Worm (Caenorhabditis elegans): ENCODE data around the gene F42C5.5.

DNA sequence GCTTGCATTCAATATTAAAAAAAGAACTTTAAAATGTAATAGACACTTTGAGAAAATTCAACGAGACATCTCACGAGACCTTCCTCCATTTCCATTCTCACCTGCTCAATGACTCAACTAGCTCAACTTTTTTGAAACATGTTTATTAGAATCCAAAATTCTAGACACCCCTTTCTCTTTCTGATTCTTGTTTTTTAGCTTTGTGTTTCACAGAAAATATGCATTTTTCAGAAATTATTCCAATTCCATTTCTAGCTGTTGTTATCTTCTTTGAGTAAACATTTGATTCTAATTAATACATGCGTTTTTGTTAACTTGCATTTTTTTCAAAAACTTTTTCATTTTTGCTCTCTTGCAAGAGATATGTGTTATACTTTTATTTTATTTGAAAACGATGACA, 7.5 kb upstream of the F42C5.5 start:
- no peak for TF ChIP-seq blmp-1 (tag; optimal IDR thresholded peaks at IDR 0.05)
- no peak for TF ChIP-seq ztf-11 (tag; optimal IDR thresholded peaks at IDR 0.05)
- TF ChIP-seq nhr-237 (tag; optimal IDR thresholded peaks at IDR 0.05): no peak
- TF ChIP-seq unc-39 (tag; optimal IDR thresholded peaks at IDR 0.05): no peak
- TF ChIP-seq nhr-28 (tag; optimal IDR thresholded peaks at IDR 0.05): no peak
- TF ChIP-seq elt-1 (tag; optimal IDR thresholded peaks at IDR 0.05; ENCODE audit: borderline replicate concordance, insufficient read depth): no peak
- no peak for TF ChIP-seq snpc-4 (tag; optimal IDR thresholded peaks at IDR 0.05)
- no peak for TF ChIP-seq elt-3 (tag; optimal IDR thresholded peaks at IDR 0.05)
- no peak for TF ChIP-seq ces-1 (GFP tag; optimal IDR thresholded peaks at IDR 0.05)
- no peak for TF ChIP-seq unc-62 (GFP tag; optimal IDR thresholded peaks at IDR 0.05)
